Worm (Caenorhabditis elegans): ENCODE measurements around the gene srz-48.

ce11 chrV:17508493-17508892, 48.5 kb upstream of the srz-48 start, which contains the start of gene srw-32:
- TF ChIP-seq nhr-6 (tag; optimal IDR thresholded peaks at IDR 0.05) (no peak), F13H6.1 (tag; optimal IDR thresholded peaks at IDR 0.05) (no peak), nhr-11 (tag; optimal IDR thresholded peaks at IDR 0.05) (no peak), ama-1 (optimal IDR thresholded peaks at IDR 0.05) (no peak), ztf-11 (tag; optimal IDR thresholded peaks at IDR 0.05) (no peak), sma-9 (GFP tag; optimal IDR thresholded peaks at IDR 0.05) (no peak), sma-9 (tag; optimal IDR thresholded peaks at IDR 0.05) (no peak), blmp-1 (tag; optimal IDR thresholded peaks at IDR 0.05; ENCODE audit: insufficient read depth) (no peak)
